Fruit fly (Drosophila melanogaster) whole organism, prepupa: ENCODE data around the gene CG13937.

Source experiments
- Blimp-1 ChIP-seq: fragments of 200-800 bp; sonication (Bioruptor generic); optimal IDR thresholded peaks from 3 replicates; lab custom pipeline; 2017; ENCODE audit warnings: missing biosample characterization, missing genetic modification characterization, mild to moderate bottlenecking, moderate library complexity, missing genetic modification reagents
- CG10631 ChIP-seq: fragments of 200-800 bp; sonication (Bioruptor generic); optimal IDR thresholded peaks from 2 replicates; lab custom pipeline; 2016; ENCODE audit warnings: missing biosample characterization, missing genetic modification characterization
- CG10669 ChIP-seq: fragments of 200-800 bp; sonication (Bioruptor generic); optimal IDR thresholded peaks from 3 replicates; lab custom pipeline; 2018; ENCODE audit warnings: missing biosample characterization, mild to moderate bottlenecking, missing genetic modification characterization, moderate library complexity
- CG11294 ChIP-seq: fragments of 200-800 bp; sonication (Bioruptor generic); IDR thresholded peaks from 2 replicates; pipeline ENCODE4 v1.3.6; 2022; ENCODE audit warnings: missing biosample characterization, missing genetic modification characterization
- CG11762 ChIP-seq: fragments of 200-800 bp; sonication (Bioruptor generic); optimal IDR thresholded peaks from 3 replicates; lab custom pipeline; 2016; ENCODE audit warnings: missing biosample characterization, missing genetic modification characterization; ENCODE audit not compliant: insufficient read depth
- CG15336 ChIP-seq: fragments of 200-800 bp; sonication (Bioruptor generic); IDR thresholded peaks from 2 replicates; pipeline ENCODE4 v1.3.6; 2022; ENCODE audit warnings: missing biosample characterization, missing genetic modification characterization
- CG1621 ChIP-seq: fragments of 200-800 bp; sonication (Bioruptor generic); optimal IDR thresholded peaks from 3 replicates; lab custom pipeline; 2018; ENCODE audit warnings: missing biosample characterization, mild to moderate bottlenecking, missing genetic modification characterization
- CG16779 ChIP-seq: fragments of 200-800 bp; sonication (Bioruptor generic); optimal IDR thresholded peaks from 3 replicates; lab custom pipeline; 2017; ENCODE audit warnings: missing biosample characterization, mild to moderate bottlenecking, missing genetic modification characterization
- CG3032 ChIP-seq: fragments of 200-800 bp; optimal IDR thresholded peaks from 2 replicates; lab custom pipeline; 2019; ENCODE audit warnings: missing biosample characterization, mild to moderate bottlenecking, missing genetic modification characterization, moderate library complexity
- CG31627 ChIP-seq: fragments of 200-800 bp; sonication (Bioruptor generic); optimal IDR thresholded peaks from 3 replicates; lab custom pipeline; 2016; ENCODE audit warnings: missing biosample characterization, missing genetic modification characterization
- CG32006 ChIP-seq: fragments of 200-800 bp; sonication (Bioruptor generic); optimal IDR thresholded peaks from 3 replicates; lab custom pipeline; 2017; ENCODE audit warnings: missing biosample characterization, mild to moderate bottlenecking, missing genetic modification characterization
- CG34406 ChIP-seq: fragments of 200-800 bp; sonication (Bioruptor generic); optimal IDR thresholded peaks from 3 replicates; lab custom pipeline; 2016; ENCODE audit warnings: missing biosample characterization, missing genetic modification characterization
- CG3919 ChIP-seq: fragments of 200-800 bp; sonication (Bioruptor generic); optimal IDR thresholded peaks from 3 replicates; lab custom pipeline; 2016; ENCODE audit warnings: missing biosample characterization, missing genetic modification characterization
- CG4318 ChIP-seq: fragments of 200-800 bp; sonication (Bioruptor generic); optimal IDR thresholded peaks from 3 replicates; lab custom pipeline; 2017; ENCODE audit warnings: missing biosample characterization, mild to moderate bottlenecking, missing genetic modification characterization
- CG6163 ChIP-seq: fragments of 200-800 bp; sonication (Bioruptor generic); IDR thresholded peaks from 3 replicates; pipeline ENCODE4 v1.3.6; 2022; ENCODE audit warnings: missing biosample characterization, missing genetic modification characterization
- CG6276 ChIP-seq: fragments of 200-800 bp; sonication (Bioruptor generic); optimal IDR thresholded peaks from 2 replicates; lab custom pipeline; 2017; ENCODE audit warnings: missing biosample characterization, mild to moderate bottlenecking, missing genetic modification characterization
- CG6792 ChIP-seq: fragments of 200-800 bp; sonication (Bioruptor generic); optimal IDR thresholded peaks from 3 replicates; lab custom pipeline; 2016; ENCODE audit warnings: missing biosample characterization, missing genetic modification characterization
- CG6808 ChIP-seq: fragments of 200-800 bp; sonication (Bioruptor generic); optimal IDR thresholded peaks from 3 replicates; lab custom pipeline; 2017; ENCODE audit warnings: missing biosample characterization, missing genetic modification characterization, mild to moderate bottlenecking, moderate library complexity, missing genetic modification reagents
- CG7368 ChIP-seq: fragments of 200-800 bp; sonication (Bioruptor generic); optimal IDR thresholded peaks from 3 replicates; lab custom pipeline; 2016; ENCODE audit warnings: missing biosample characterization, missing genetic modification characterization
- CG8119 ChIP-seq: fragments of 200-800 bp; sonication (Bioruptor generic); IDR thresholded peaks from 3 replicates; pipeline ENCODE4 v1.3.6; 2022; ENCODE audit warnings: missing biosample characterization, missing genetic modification characterization
- CG8319 ChIP-seq: fragments of 200-800 bp; sonication (Bioruptor generic); optimal IDR thresholded peaks from 3 replicates; lab custom pipeline; 2016; ENCODE audit warnings: missing biosample characterization, missing genetic modification characterization
- CG8632 ChIP-seq: fragments of 200-800 bp; sonication (Bioruptor generic); optimal IDR thresholded peaks from 3 replicates; lab custom pipeline; 2016; ENCODE audit warnings: missing biosample characterization, missing genetic modification characterization
- CG9139 ChIP-seq: fragments of 200-800 bp; sonication (Bioruptor generic); optimal IDR thresholded peaks from 3 replicates; lab custom pipeline; 2017; ENCODE audit warnings: missing biosample characterization, mild to moderate bottlenecking, missing genetic modification characterization
- Eip75B ChIP-seq: fragments of 200-800 bp; sonication (Bioruptor generic); optimal IDR thresholded peaks from 3 replicates; lab custom pipeline; 2016; ENCODE audit warnings: missing biosample characterization, missing genetic modification characterization
- Eip78C ChIP-seq: fragments of 200-800 bp; sonication (Bioruptor generic); peaks from one replicate; lab custom pipeline; 2016; ENCODE audit warnings: missing biosample characterization, missing genetic modification characterization
- Eip93F ChIP-seq: fragments of 200-800 bp; sonication (Bioruptor generic); optimal IDR thresholded peaks from 2 replicates; lab custom pipeline; 2016; ENCODE audit warnings: missing biosample characterization, mild to moderate bottlenecking, missing genetic modification characterization
- Ets21C ChIP-seq: fragments of 200-800 bp; sonication (Bioruptor generic); optimal IDR thresholded peaks from 3 replicates; lab custom pipeline; 2016; ENCODE audit warnings: missing biosample characterization, missing genetic modification characterization
- Ets96B ChIP-seq: fragments of 200-800 bp; optimal IDR thresholded peaks from 2 replicates; lab custom pipeline; 2019; ENCODE audit warnings: missing biosample characterization, mild to moderate bottlenecking, missing genetic modification characterization, moderate library complexity
- Gug ChIP-seq: fragments of 200-800 bp; sonication (Bioruptor generic); IDR thresholded peaks from 2 replicates; pipeline ENCODE4 v1.3.6; 2022; ENCODE audit warnings: missing biosample characterization, missing genetic modification characterization
- Hr38 ChIP-seq: sonication (Bioruptor generic); optimal IDR thresholded peaks from 2 replicates; lab custom pipeline; 2016; ENCODE audit warnings: missing biosample characterization, missing genetic modification characterization
- Hr4 ChIP-seq: fragments of 200-800 bp; sonication (Bioruptor generic); optimal IDR thresholded peaks from 3 replicates; lab custom pipeline; 2016; ENCODE audit warnings: missing biosample characterization, missing genetic modification characterization
- Lpt ChIP-seq: fragments of 200-800 bp; sonication (Bioruptor generic); optimal IDR thresholded peaks from 3 replicates; lab custom pipeline; 2016; ENCODE audit warnings: missing biosample characterization, missing genetic modification characterization
- Met ChIP-seq: fragments of 200-800 bp; sonication (Bioruptor generic); optimal IDR thresholded peaks from 3 replicates; lab custom pipeline; 2016; ENCODE audit warnings: missing biosample characterization, missing genetic modification characterization
- OdsH ChIP-seq: fragments of 200-800 bp; sonication (Bioruptor generic); optimal IDR thresholded peaks from 3 replicates; lab custom pipeline; 2016; ENCODE audit warnings: missing biosample characterization, missing genetic modification characterization
- Sox102F ChIP-seq: fragments of 200-800 bp; sonication (Bioruptor generic); optimal IDR thresholded peaks from 2 replicates; lab custom pipeline; 2016; ENCODE audit warnings: missing biosample characterization, mild to moderate bottlenecking, missing genetic modification characterization
- Sox14 ChIP-seq: fragments of 200-800 bp; sonication (Bioruptor generic); optimal IDR thresholded peaks from 3 replicates; lab custom pipeline; 2016; ENCODE audit warnings: missing biosample characterization, missing genetic modification characterization
- acj6 ChIP-seq: fragments of 200-800 bp; sonication (Bioruptor generic); optimal IDR thresholded peaks from 3 replicates; lab custom pipeline; 2016; ENCODE audit warnings: missing biosample characterization, missing genetic modification characterization
- cyc ChIP-seq: fragments of 200-800 bp; sonication (Bioruptor generic); optimal IDR thresholded peaks from 3 replicates; lab custom pipeline; 2016; ENCODE audit warnings: missing biosample characterization, missing genetic modification characterization
- dac ChIP-seq: fragments of 200-800 bp; sonication (Bioruptor generic); optimal IDR thresholded peaks from 2 replicates; lab custom pipeline; 2017; ENCODE audit warnings: missing biosample characterization, mild to moderate bottlenecking, missing genetic modification characterization
- dsx ChIP-seq: fragments of 200-800 bp; optimal IDR thresholded peaks from 3 replicates; lab custom pipeline; 2019; ENCODE audit warnings: missing biosample characterization, mild to moderate bottlenecking, missing genetic modification characterization, moderate library complexity; ENCODE audit not compliant: poor library complexity, severe bottlenecking
- esn ChIP-seq: fragments of 200-800 bp; sonication (Bioruptor generic); optimal IDR thresholded peaks from 2 replicates; lab custom pipeline; 2016; ENCODE audit warnings: missing biosample characterization, mild to moderate bottlenecking, missing genetic modification characterization, moderate library complexity
- fd59A ChIP-seq: fragments of 200-800 bp; sonication (Bioruptor generic); optimal IDR thresholded peaks from 2 replicates; lab custom pipeline; 2017; ENCODE audit warnings: missing biosample characterization, mild to moderate bottlenecking, missing genetic modification characterization, missing genetic modification reagents
- fd85E ChIP-seq: fragments of 200-800 bp; sonication (Bioruptor generic); optimal IDR thresholded peaks from 3 replicates; lab custom pipeline; 2016; ENCODE audit warnings: missing biosample characterization, missing genetic modification characterization
- fkh ChIP-seq: fragments of 200-800 bp; sonication (Bioruptor generic); optimal IDR thresholded peaks from 3 replicates; lab custom pipeline; 2017; ENCODE audit warnings: missing biosample characterization, mild to moderate bottlenecking, missing genetic modification characterization, moderate library complexity
- lz ChIP-seq: fragments of 200-800 bp; sonication (Bioruptor generic); optimal IDR thresholded peaks from 3 replicates; lab custom pipeline; 2016; ENCODE audit warnings: missing biosample characterization, missing genetic modification characterization
- net ChIP-seq: fragments of 200-800 bp; sonication (Bioruptor generic); optimal IDR thresholded peaks from 3 replicates; lab custom pipeline; 2016; ENCODE audit warnings: missing biosample characterization, missing genetic modification characterization
- pdm3 ChIP-seq: fragments of 200-800 bp; sonication (Bioruptor generic); optimal IDR thresholded peaks from 3 replicates; lab custom pipeline; 2016; ENCODE audit warnings: missing biosample characterization, missing genetic modification characterization
- salr ChIP-seq, 2 experiments: fragments of 200-800 bp; sonication (Bioruptor generic); optimal IDR thresholded peaks; 3 replicates each; lab custom pipeline; 2016 to 2018; ENCODE audit warnings: missing biosample characterization in 2 of 2, missing genetic modification characterization in 2 of 2, mild to moderate bottlenecking in 1 of 2
- spab ChIP-seq: fragments of 200-800 bp; sonication (Bioruptor generic); optimal IDR thresholded peaks from 2 replicates; lab custom pipeline; 2017; ENCODE audit warnings: missing biosample characterization, mild to moderate bottlenecking, missing genetic modification characterization, missing genetic modification reagents
- ss ChIP-seq, 2 experiments: fragments of 200-800 bp; sonication (Bioruptor generic); optimal IDR thresholded peaks; 2 replicates in 1 of 2; 3 replicates in 1 of 2; lab custom pipeline; 2017 to 2018; ENCODE audit warnings: mild to moderate bottlenecking in 2 of 2, missing biosample characterization in 2 of 2, missing genetic modification characterization in 2 of 2, moderate library complexity in 1 of 2
- topi ChIP-seq: fragments of 200-800 bp; sonication (Bioruptor generic); optimal IDR thresholded peaks from 3 replicates; lab custom pipeline; 2016; ENCODE audit warnings: missing biosample characterization, missing genetic modification characterization
- vri ChIP-seq: fragments of 200-800 bp; sonication (Bioruptor generic); optimal IDR thresholded peaks from 3 replicates; lab custom pipeline; 2016; ENCODE audit warnings: missing biosample characterization, mild to moderate bottlenecking, missing genetic modification characterization

Gene CG13937

dm6 chr3L:1886125-1886544 lies 3.3 kb upstream of the CG13937 start:
- TF ChIP-seq Ets21C (GFP tag; lab: Kevin White, UChicago): peak; percentile 84
- TF ChIP-seq CG31627 (GFP tag; lab: Kevin White, UChicago): peak; percentile 90
- peak; percentile 96 for TF ChIP-seq CG10631 (GFP tag; lab: Kevin White, UChicago)
- TF ChIP-seq CG15336 (GFP tag; lab: Robert Waterston, UW): peak; percentile 99
- TF ChIP-seq CG6792 (GFP tag; lab: Kevin White, UChicago): peak; percentile 89
- peak; percentile 99 for TF ChIP-seq CG3919 (GFP tag; lab: Kevin White, UChicago)
- peak; percentile 91 for TF ChIP-seq lz (GFP tag; lab: Kevin White, UChicago)
- peak; percentile 92 for TF ChIP-seq CG34406 (GFP tag; lab: Kevin White, UChicago)
- no peak for TF ChIP-seq fkh (GFP tag; lab: Kevin White, UChicago)
- peak; percentile 98 for TF ChIP-seq Gug (GFP tag; lab: Robert Waterston, UW)
- peak; percentile 90 for TF ChIP-seq Sox102F (GFP tag; lab: Kevin White, UChicago)
- TF ChIP-seq fd59A (GFP tag; lab: Kevin White, UChicago): peak; percentile 97
- TF ChIP-seq vri (GFP tag; lab: Kevin White, UChicago): peak; percentile 85
- peak; percentile 96 for TF ChIP-seq CG16779 (tag; lab: Kevin White, UChicago)
- TF ChIP-seq CG1621 (tag; lab: Kevin White, UChicago): peak; percentile 96
- peak; percentile 98 for TF ChIP-seq Lpt (GFP tag; lab: Kevin White, UChicago)
- TF ChIP-seq CG4318 (GFP tag; lab: Kevin White, UChicago): peak; percentile 97
- TF ChIP-seq CG6808 (GFP tag; lab: Kevin White, UChicago): peak; percentile 97
- peak; percentile 95 for TF ChIP-seq cyc (GFP tag; lab: Kevin White, UChicago)
- TF ChIP-seq Met (GFP tag; lab: Kevin White, UChicago): peak; percentile 91
- peak; percentile 99 for TF ChIP-seq Ets96B (tag; lab: Kevin White, UChicago)
- peak; percentile 96 for TF ChIP-seq dsx (GFP tag; lab: Kevin White, UChicago)
- peak; percentile 94 to 96 for TF ChIP-seq salr (GFP tag; optimal IDR thresholded peaks at IDR 0.05; lab: Kevin White, UChicago)
- TF ChIP-seq OdsH (GFP tag; lab: Kevin White, UChicago): peak; percentile 98
- peak; percentile 90 for TF ChIP-seq Hr38
- peak; percentile 98 for TF ChIP-seq CG11762
- peak; percentile 69 for TF ChIP-seq Blimp-1 (GFP tag; lab: Kevin White, UChicago)
- peak; percentile 94 for TF ChIP-seq esn (GFP tag; lab: Kevin White, UChicago)
- peak; percentile 98 for TF ChIP-seq CG10669 (GFP tag; lab: Kevin White, UChicago)
- TF ChIP-seq CG3032 (tag; lab: Kevin White, UChicago): peak; percentile 99
- peak; percentile 94 for TF ChIP-seq CG8319 (GFP tag; lab: Kevin White, UChicago)
- peak; percentile 78 for TF ChIP-seq Eip93F (GFP tag; lab: Kevin White, UChicago)
- peak; percentile 98 for TF ChIP-seq CG32006
- peak; percentile 97 for TF ChIP-seq net (GFP tag; lab: Kevin White, UChicago)
- TF ChIP-seq Hr4: peak; percentile 99
- TF ChIP-seq topi: peak; percentile 96
- TF ChIP-seq dac (GFP tag; lab: Kevin White, UChicago): peak; percentile 95
- peak; percentile 94 for TF ChIP-seq CG9139 (GFP tag; lab: Kevin White, UChicago)
- TF ChIP-seq CG6163 (GFP tag; lab: Robert Waterston, UW): peak; percentile 99
- peak; percentile 93 to 95 for TF ChIP-seq ss (GFP tag; optimal IDR thresholded peaks at IDR 0.05; lab: Kevin White, UChicago)
- peak; percentile 99 for TF ChIP-seq Eip78C (GFP tag; lab: Kevin White, UChicago)
- peak; percentile 98 for TF ChIP-seq CG6276 (GFP tag; lab: Kevin White, UChicago)
- peak; percentile 96 for TF ChIP-seq pdm3
- TF ChIP-seq Eip75B: peak; percentile 97
- TF ChIP-seq CG8632 (GFP tag; lab: Kevin White, UChicago): peak; percentile 92
- peak; percentile 99 for TF ChIP-seq CG8119 (GFP tag; lab: Robert Waterston, UW)
- TF ChIP-seq spab (GFP tag; lab: Kevin White, UChicago): peak; percentile 98
- peak; percentile 96 for TF ChIP-seq acj6
- TF ChIP-seq CG7368 (GFP tag; lab: Kevin White, UChicago): peak; percentile 97
- TF ChIP-seq fd85E (GFP tag; lab: Kevin White, UChicago): peak; percentile 78
- peak; percentile 96 for TF ChIP-seq CG11294 (GFP tag; lab: Robert Waterston, UW)
- TF ChIP-seq Sox14 (GFP tag; lab: Kevin White, UChicago): peak; percentile 97
